Fruit fly (Drosophila melanogaster): ENCODE results near the gene bap.

bap gene

DNA sequence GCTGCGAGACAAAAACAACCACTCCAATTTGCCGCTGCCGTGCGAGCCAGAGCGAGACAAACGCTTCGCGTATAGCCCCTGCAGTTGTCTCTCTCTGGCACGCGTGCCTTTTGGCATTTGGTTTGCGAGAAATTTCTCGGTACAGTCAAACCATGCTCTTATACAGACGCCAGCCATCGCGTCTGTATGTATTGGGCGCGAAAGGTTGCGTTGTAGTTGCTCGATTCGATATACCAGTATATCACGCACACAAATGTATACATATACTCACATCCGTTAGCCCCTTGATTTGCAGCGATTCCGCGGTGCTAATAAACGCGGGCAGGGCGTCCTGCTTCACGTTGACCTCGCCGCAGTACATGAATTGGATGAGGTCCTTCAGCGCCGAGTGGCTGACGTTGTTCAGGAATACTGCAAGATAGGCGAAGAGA is 12.3 kb upstream of the bap start (continued):
- TF ChIP-seq CG8765 (GFP tag; IDR thresholded peaks at IDR 0.05) (no peak), CG14710 (tag; optimal IDR thresholded peaks at IDR 0.05) (no peak), CG10543 (GFP tag; optimal IDR thresholded peaks at IDR 0.05) (peak; percentile 93), Blimp-1 (GFP tag; optimal IDR thresholded peaks at IDR 0.05) (no peak), en (GFP tag; optimal IDR thresholded peaks at IDR 0.05) (no peak), row (GFP tag; IDR thresholded peaks at IDR 0.05) (no peak; the same call in 2 of the 3 replicates), Adf1 (GFP tag; IDR thresholded peaks at IDR 0.05) (peak; percentile 67), tin (GFP tag; optimal IDR thresholded peaks at IDR 0.05) (no peak), gcm (GFP tag; optimal IDR thresholded peaks at IDR 0.05) (peak; percentile 73), zfh2 (GFP tag; optimal IDR thresholded peaks at IDR 0.05) (no peak), hbn (GFP tag; IDR thresholded peaks at IDR 0.05; ENCODE audit: partially characterized antibody) (peak; percentile 52; the same call in 1 of the 2 replicates), tx (GFP tag; optimal IDR thresholded peaks at IDR 0.05) (no peak), TFAM (GFP tag; optimal IDR thresholded peaks at IDR 0.05) (no peak), Hmr (GFP tag; optimal IDR thresholded peaks at IDR 0.05) (no peak), CG7963 (GFP tag; IDR thresholded peaks at IDR 0.05; ENCODE audit: partially characterized antibody) (no peak), HLH3B (GFP tag; IDR thresholded peaks at IDR 0.05) (peak; percentile 16; the same call in 1 of the 2 replicates), nerfin-1 (tag; optimal IDR thresholded peaks at IDR 0.05) (peak; percentile 65), Ets65A (GFP tag) (no peak), trem (tag; optimal IDR thresholded peaks at IDR 0.05) (peak; percentile 2), CG17912 (GFP tag; optimal IDR thresholded peaks at IDR 0.05) (peak; percentile 93), amos (GFP tag; IDR thresholded peaks at IDR 0.05; ENCODE audit: partially characterized antibody) (peak; percentile 53; the same call in 1 of the 2 replicates), Asciz (GFP tag; optimal IDR thresholded peaks at IDR 0.05) (no peak), CG15601 (tag; optimal IDR thresholded peaks at IDR 0.05) (no peak), CG18011 (GFP tag; optimal IDR thresholded peaks at IDR 0.05) (no peak), CG6175 (GFP tag; IDR thresholded peaks at IDR 0.05) (no peak), abd-A (tag; optimal IDR thresholded peaks at IDR 0.05) (peak; percentile 82), bsh (GFP tag; optimal IDR thresholded peaks at IDR 0.05) (peak in 1 of 2 experiments; percentile 36), dm (GFP tag; optimal IDR thresholded peaks at IDR 0.05) (peak; percentile 84), CG2875 (GFP tag; optimal IDR thresholded peaks at IDR 0.05) (no peak), fru (optimal IDR thresholded peaks at IDR 0.05) (no peak), CG10321 (GFP tag; IDR thresholded peaks at IDR 0.05) (peak; percentile 99), Nf-YC (tag; optimal IDR thresholded peaks at IDR 0.05) (peak; percentile 90), CG8478 (optimal IDR thresholded peaks at IDR 0.05) (peak; percentile 80), C15 (GFP tag; IDR thresholded peaks at IDR 0.05) (no peak), Deaf1 (tag; optimal IDR thresholded peaks at IDR 0.05) (no peak), CG10147 (GFP tag; optimal IDR thresholded peaks at IDR 0.05) (peak; percentile 18), ci (GFP tag; IDR thresholded peaks at IDR 0.05) (peak; percentile 59; the same call in 1 of the 3 replicates), HHEX (GFP tag; optimal IDR thresholded peaks at IDR 0.05) (no peak), dmrt99B (tag; optimal IDR thresholded peaks at IDR 0.05) (no peak), slbo (GFP tag; IDR thresholded peaks at IDR 0.05) (no peak), lbe (GFP tag; optimal IDR thresholded peaks at IDR 0.05) (peak; percentile 49), grn (GFP tag; optimal IDR thresholded peaks at IDR 0.05) (no peak), dysf (GFP tag; IDR thresholded peaks at IDR 0.05) (no peak), vvl (GFP tag; IDR thresholded peaks at IDR 0.05) (peak; percentile 62; the same call in 1 of the 2 replicates), Ravus (GFP tag; IDR thresholded peaks at IDR 0.05) (no peak), CG30403 (GFP tag; optimal IDR thresholded peaks at IDR 0.05) (no peak), dati (GFP tag; IDR thresholded peaks at IDR 0.05) (no peak), CG1603 (tag; optimal IDR thresholded peaks at IDR 0.05) (peak; percentile 22), CG2202 (tag; optimal IDR thresholded peaks at IDR 0.05) (no peak), otp (GFP tag; IDR thresholded peaks at IDR 0.05) (peak; percentile 20; the same call in 1 of the 3 replicates), peb (GFP tag; IDR thresholded peaks at IDR 0.05) (no peak)
